Worm (Caenorhabditis elegans): Measurements from ENCODE around the gene F52C9.3.

DNA sequence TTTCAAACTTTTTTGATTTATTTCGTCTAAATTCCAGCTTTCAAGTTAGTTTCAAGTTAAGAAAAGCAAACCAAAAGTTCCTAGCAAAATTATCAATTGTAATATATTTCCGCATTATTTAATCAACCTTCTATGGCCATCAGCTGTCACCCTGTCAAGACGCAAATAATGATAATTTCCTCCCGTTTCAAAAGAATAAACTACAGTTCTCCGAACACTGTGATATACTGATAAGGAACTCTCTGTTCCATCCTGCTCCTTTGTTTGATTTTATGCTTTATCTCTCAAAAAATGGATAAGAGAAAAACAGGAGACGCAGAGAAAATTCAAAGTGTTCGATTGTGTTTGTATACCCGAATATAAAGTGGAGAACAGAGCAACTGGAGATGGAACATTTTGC lies 30.4 kb upstream of the F52C9.3 start:
- TF ChIP-seq ztf-4 (tag; optimal IDR thresholded peaks at IDR 0.05): no peak
- no peak for TF ChIP-seq sma-9 (GFP tag; optimal IDR thresholded peaks at IDR 0.05)
- no peak for TF ChIP-seq sma-9 (tag; optimal IDR thresholded peaks at IDR 0.05)
- TF ChIP-seq ama-1 (optimal IDR thresholded peaks at IDR 0.05): no peak
- no peak for TF ChIP-seq nhr-10 (tag; optimal IDR thresholded peaks at IDR 0.05)
- TF ChIP-seq R02D3.7 (tag; optimal IDR thresholded peaks at IDR 0.05): no peak
- no peak for TF ChIP-seq alr-1 (tag; optimal IDR thresholded peaks at IDR 0.05)
- no peak for TF ChIP-seq nhr-237 (tag; optimal IDR thresholded peaks at IDR 0.05)

Data from whole organism, L2 larva.